Fruit fly (Drosophila melanogaster) whole organism, larva: Measurements from ENCODE around the gene CG45207.
A peak's percentile ranks its signal among the peaks of the same experiment; 100 is the strongest.

Source experiments
- noc ChIP-seq: fragments of 200-800 bp; sonication (Bioruptor generic); optimal IDR thresholded peaks from 3 replicates; lab custom pipeline; 2019; ENCODE audit warnings: missing biosample characterization, mild to moderate bottlenecking, missing genetic modification characterization, moderate library complexity

Gene CG45207

dm6 chr3R:15775242-15775641 lies at the start of gene CG45207:
TSS of gene CG45207 (minus strand) at chr3R:15775342.
- TF ChIP-seq noc, result no peak

dm6 chr3R:15816276-15816675 lies 41.1 kb upstream of the CG45207 start:
- TF ChIP-seq noc, result no peak

- no peak for TF ChIP-seq noc
Measured at dm6 chr3R:15814150-15814549, 39.0 kb upstream of the CG45207 start.

- no peak for TF ChIP-seq noc
Measured at dm6 chr3R:15810369-15810768, 35.2 kb upstream of the CG45207 start.

- TF ChIP-seq noc, result no peak
Measured at dm6 chr3R:15807877-15808381, 32.8 kb upstream of the CG45207 start.

- TF ChIP-seq noc, result no peak
Measured at dm6 chr3R:15807306-15807705, 32.2 kb upstream of the CG45207 start.

dm6 chr3R:15806341-15806740 lies 31.2 kb upstream of the CG45207 start:
- no peak for TF ChIP-seq noc

dm6 chr3R:15804678-15805077 lies 29.5 kb upstream of the CG45207 start:
- TF ChIP-seq noc, result no peak

dm6 chr3R:15803502-15804461 lies 28.6 kb upstream of the CG45207 start, which contains the start of gene alpha-Man-IIb:
TSS of gene alpha-Man-IIb (plus strand) at chr3R:15804248.
- TF ChIP-seq noc, result no peak

- TF ChIP-seq noc, result no peak
Measured at dm6 chr3R:15802006-15802405, 26.9 kb upstream of the CG45207 start, which contains the start of gene CG9593. TSS of gene CG9593 (plus strand) at chr3R:15802275.

dm6 chr3R:15794258-15794727 lies 19.2 kb upstream of the CG45207 start:
- TF ChIP-seq noc, result no peak

dm6 chr3R:15793372-15793802 lies 18.2 kb upstream of the CG45207 start, which contains the start of gene nsl1:
TSS of gene nsl1 (plus strand) at chr3R:15793782.
- TF ChIP-seq noc, result peak; percentile 33

dm6 chr3R:15792427-15792826 lies 17.3 kb upstream of the CG45207 start, which contains the start of gene Acyp2:
TSS of gene Acyp2 (plus strand) at chr3R:15792688.
- no peak for TF ChIP-seq noc

- no peak for TF ChIP-seq noc
Measured at dm6 chr3R:15788221-15788620, 13.1 kb upstream of the CG45207 start, which contains the start of gene Uros2. TSS of gene Uros2 (plus strand) at chr3R:15788521.

- no peak for TF ChIP-seq noc
Measured at dm6 chr3R:15786538-15786937, 11.4 kb upstream of the CG45207 start, which contains the start of gene CG9590. TSS of gene CG9590 (plus strand) at chr3R:15786703.

- TF ChIP-seq noc, result no peak
Measured at dm6 chr3R:15784298-15784697, 9.2 kb upstream of the CG45207 start.

dm6 chr3R:15779505-15779904 lies 4.4 kb upstream of the CG45207 start, which contains the start of gene CG5614:
TSS of gene CG5614 (plus strand) at chr3R:15779805.
- no peak for TF ChIP-seq noc
